Fruit fly (Drosophila melanogaster): ENCODE measurements around the gene CG12991.

CG12991 gene

dm6 chrX:17580954-17581353 is 1.3 kb downstream of the CG12991 start:
- TF ChIP-seq h (optimal IDR thresholded peaks at IDR 0.05): no peak
- TF ChIP-seq Myc (optimal IDR thresholded peaks at IDR 0.05): no peak
- no peak for TF ChIP-seq Sin3A (optimal IDR thresholded peaks at IDR 0.05)

DNA sequence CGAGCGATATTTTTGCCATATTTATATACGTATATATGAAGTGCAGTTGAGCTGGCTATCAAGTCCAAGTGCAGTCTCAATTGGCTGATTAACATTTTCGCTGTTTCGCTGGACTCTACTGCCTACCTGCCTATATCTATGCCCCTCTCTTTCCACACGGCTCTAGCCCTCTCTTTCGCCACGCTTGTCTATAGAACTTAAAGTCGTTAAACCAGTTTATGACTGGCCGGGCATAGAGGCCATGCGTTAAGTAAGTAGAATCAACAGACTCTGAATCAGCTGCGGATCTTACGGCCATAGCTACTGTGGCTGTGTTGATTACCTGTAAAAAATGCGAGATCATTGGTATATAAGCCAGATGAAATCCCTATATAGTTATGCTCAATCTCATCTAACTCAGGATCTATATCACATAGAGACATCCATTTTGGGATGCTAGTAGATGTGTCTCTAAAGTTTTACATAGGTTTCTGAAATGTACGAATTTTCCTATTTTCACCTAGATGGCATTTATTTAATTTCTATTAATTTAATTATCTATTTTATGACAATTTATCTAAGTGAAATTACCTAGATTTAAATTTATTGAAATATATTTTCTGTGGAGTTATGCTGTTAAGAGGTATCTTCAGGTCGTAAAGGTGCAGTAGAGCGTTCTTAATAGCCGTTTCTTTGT is 2.1 kb downstream of the CG12991 start:
- TF ChIP-seq h (optimal IDR thresholded peaks at IDR 0.05) (no peak), insv (optimal IDR thresholded peaks at IDR 0.05) (no peak), Sin3A (optimal IDR thresholded peaks at IDR 0.05) (no peak), ttk (optimal IDR thresholded peaks at IDR 0.05) (no peak), Myc (optimal IDR thresholded peaks at IDR 0.05) (no peak)

DNA sequence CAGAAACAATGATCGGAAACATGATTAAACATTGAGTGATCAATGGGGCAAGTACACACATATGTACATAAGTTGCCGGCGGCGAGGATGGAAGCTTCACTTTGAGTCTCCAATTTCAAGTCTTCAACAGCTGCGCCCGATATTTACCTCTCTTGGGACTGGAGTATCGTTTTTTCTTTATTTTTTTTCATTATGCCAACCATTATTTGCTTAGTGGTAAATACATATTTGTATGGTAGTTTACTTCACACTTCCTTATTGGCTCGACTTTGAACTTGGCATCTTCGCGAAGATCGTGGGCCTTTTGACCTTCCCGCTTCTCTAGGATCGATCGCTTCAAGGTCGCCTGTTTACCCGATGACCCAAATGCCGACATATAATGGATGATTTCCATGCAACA is 3.0 kb downstream of the CG12991 start:
- TF ChIP-seq psq (optimal IDR thresholded peaks at IDR 0.05) (no peak), insv (optimal IDR thresholded peaks at IDR 0.05) (no peak), ttk (optimal IDR thresholded peaks at IDR 0.05) (no peak), Sin3A (optimal IDR thresholded peaks at IDR 0.05) (no peak), h (optimal IDR thresholded peaks at IDR 0.05) (no peak), Myc (optimal IDR thresholded peaks at IDR 0.05) (no peak)

DNA sequence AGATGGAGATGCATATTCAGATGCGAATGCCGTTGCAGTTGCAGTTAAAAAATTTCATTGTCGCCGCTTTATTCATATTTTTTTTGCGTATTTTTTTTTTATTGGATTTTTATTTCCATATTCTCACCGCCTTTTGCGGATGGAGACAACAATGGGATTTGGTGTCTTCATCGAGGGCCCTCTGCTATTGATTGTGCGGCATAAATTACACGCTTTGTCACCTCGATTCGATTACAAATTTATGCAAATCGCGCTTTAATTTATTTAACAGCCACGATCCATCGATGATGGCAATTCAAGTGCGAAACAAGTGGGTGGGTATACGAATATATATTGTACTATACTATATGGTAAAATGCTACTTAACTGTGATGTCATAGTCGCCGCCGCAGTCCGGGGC is 4.0 kb downstream of the CG12991 start:
- no peak for TF ChIP-seq Sin3A (optimal IDR thresholded peaks at IDR 0.05)
- no peak for TF ChIP-seq ttk (optimal IDR thresholded peaks at IDR 0.05)
- no peak for TF ChIP-seq Myc (optimal IDR thresholded peaks at IDR 0.05)

DNA sequence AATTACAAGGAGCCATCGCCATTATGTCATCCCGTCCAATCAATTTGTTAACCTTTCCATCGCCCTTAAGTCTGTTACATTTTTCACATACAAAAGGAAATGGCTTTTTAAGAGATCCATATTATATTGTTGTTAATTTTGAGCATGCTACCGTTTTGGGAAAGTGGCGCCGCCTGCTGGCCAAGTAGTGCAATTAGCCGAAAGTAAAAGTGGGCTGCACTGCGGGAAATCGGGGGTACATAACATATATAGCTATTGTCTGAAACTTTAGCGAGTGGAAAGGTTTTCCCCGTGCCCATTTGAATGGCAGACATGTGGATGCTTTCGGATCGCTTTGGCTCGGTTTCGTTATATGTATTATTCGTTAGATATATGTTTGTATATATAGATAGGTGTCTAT is 6.2 kb downstream of the CG12991 start:
- TF ChIP-seq Sin3A (optimal IDR thresholded peaks at IDR 0.05) (no peak), ttk (optimal IDR thresholded peaks at IDR 0.05) (no peak), h (optimal IDR thresholded peaks at IDR 0.05) (no peak), psq (optimal IDR thresholded peaks at IDR 0.05) (no peak), Myc (optimal IDR thresholded peaks at IDR 0.05) (no peak), insv (optimal IDR thresholded peaks at IDR 0.05) (no peak)

DNA sequence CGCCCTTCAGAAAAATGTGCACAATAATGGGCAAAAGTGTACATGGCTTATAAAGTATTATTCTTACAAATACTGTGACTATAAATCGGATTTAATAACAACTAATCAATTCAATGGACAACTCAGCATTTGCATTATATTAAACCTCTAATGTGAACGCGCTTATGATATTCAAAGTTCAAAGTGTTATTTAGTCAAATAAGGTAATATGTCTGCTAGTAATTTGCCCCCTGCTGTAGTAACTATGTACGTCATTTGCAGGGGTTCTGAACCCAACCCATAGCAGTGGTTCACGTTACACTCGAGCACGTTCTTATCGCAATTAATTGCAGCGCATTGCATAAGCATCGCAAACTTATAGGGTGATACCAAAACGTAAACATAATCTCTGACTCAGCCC is 8.5 kb downstream of the CG12991 start:
- TF ChIP-seq Sin3A (optimal IDR thresholded peaks at IDR 0.05) (no peak), Myc (optimal IDR thresholded peaks at IDR 0.05) (no peak), psq (optimal IDR thresholded peaks at IDR 0.05) (no peak)

- TF ChIP-seq insv (optimal IDR thresholded peaks at IDR 0.05): no peak
Measured at dm6 chrX:17588565-17588964, 8.9 kb downstream of the CG12991 start, which contains the start of gene CG12992. Gene CG12992, plus strand, starts transcription at chrX:17588865.

DNA sequence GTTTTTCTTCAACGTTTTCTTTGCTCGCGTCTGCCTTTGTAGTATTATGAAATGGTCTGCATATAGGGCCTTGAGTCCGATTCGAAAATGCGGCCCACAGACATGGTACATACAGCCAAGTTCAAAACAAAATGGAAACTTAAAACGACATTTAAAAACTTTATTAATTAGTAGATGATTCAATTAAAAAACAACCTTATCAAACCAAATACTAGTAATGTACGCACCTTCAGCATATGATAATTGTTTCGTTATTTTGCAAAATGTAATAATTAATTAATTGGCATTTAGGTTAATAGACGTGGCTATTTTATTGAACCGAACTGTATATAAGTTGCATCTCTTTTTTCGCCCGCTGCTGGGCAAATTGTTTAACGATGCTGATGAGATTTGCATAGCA is 15.1 kb downstream of the CG12991 start:
- TF ChIP-seq insv (optimal IDR thresholded peaks at IDR 0.05) (no peak), Sin3A (optimal IDR thresholded peaks at IDR 0.05) (no peak), ttk (optimal IDR thresholded peaks at IDR 0.05) (no peak), psq (optimal IDR thresholded peaks at IDR 0.05) (no peak), h (optimal IDR thresholded peaks at IDR 0.05) (no peak), Myc (optimal IDR thresholded peaks at IDR 0.05) (no peak)

DNA sequence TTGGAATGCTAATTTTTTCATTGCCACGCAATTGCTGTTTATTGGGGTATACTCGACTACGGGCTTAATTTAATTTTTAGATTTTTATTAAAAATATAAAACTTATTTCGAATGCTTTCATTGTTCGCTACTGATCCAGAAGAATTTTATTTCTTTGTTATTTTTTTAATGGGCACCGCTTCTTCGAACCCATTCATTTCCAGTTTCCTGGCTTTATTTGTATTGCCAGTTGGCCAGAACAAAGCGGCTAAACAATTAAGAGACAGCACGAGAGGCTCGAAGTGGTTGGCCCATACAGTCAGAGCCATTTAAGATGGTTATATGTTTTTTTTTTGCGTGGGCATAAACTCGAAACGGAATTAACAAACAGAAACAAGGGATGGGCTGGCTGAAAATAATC is 16.2 kb downstream of the CG12991 start:
- TF ChIP-seq Sin3A (optimal IDR thresholded peaks at IDR 0.05): no peak
- no peak for TF ChIP-seq h (optimal IDR thresholded peaks at IDR 0.05)

- TF ChIP-seq ttk (optimal IDR thresholded peaks at IDR 0.05) (no peak), h (optimal IDR thresholded peaks at IDR 0.05) (no peak), Myc (optimal IDR thresholded peaks at IDR 0.05) (no peak), psq (optimal IDR thresholded peaks at IDR 0.05) (no peak), Sin3A (optimal IDR thresholded peaks at IDR 0.05) (no peak), insv (optimal IDR thresholded peaks at IDR 0.05) (no peak)
Measured at dm6 chrX:17597622-17598021, 18.0 kb downstream of the CG12991 start.

DNA sequence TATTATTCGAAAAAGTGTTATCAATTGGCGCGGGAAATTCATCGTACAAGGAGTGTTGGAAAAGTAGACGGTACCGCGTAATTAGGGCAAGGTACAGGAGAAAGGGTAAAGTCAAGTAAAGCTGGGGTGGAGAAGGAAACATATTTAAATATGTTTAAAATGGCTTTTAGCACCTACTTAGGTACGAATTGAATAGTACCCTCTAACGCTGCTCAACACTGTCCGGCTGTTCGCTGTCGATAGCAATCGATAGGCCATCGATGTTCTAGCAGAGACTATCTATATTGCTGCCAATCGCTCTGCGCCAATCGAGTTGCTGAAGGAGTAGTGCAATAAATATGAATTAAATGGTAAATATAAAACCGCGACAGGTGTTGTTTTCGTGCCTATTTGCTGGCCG is 19.7 kb downstream of the CG12991 start, which contains the start of gene X11L:
X11L (plus strand) TSS at position 279 of the 400 bp plus-strand sequence.
- no peak for TF ChIP-seq Sin3A (optimal IDR thresholded peaks at IDR 0.05)
- no peak for TF ChIP-seq ttk (optimal IDR thresholded peaks at IDR 0.05)
- no peak for TF ChIP-seq insv (optimal IDR thresholded peaks at IDR 0.05)
- TF ChIP-seq h (optimal IDR thresholded peaks at IDR 0.05): no peak
- TF ChIP-seq psq (optimal IDR thresholded peaks at IDR 0.05): no peak
- TF ChIP-seq Myc (optimal IDR thresholded peaks at IDR 0.05): no peak

DNA sequence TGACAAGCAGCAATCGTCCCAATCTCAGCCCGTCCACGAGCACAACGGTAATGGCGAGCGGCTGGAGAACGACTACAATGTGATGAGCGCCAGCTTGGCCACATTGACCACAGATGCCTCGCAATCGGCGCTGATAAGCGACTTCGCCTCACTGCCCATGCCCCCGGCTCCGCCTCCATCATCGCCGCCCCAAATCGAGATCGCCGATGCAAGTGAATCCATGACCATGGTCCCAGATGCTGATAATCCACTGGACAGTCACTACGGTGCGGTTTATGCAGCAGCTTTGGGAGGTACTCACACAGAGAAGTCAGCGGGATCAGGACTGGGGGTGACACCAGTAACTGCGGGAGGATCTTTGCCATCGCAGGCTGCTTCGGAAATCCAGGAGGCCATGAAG is 22.8 kb downstream of the CG12991 start:
- TF ChIP-seq psq (optimal IDR thresholded peaks at IDR 0.05) (no peak), Myc (optimal IDR thresholded peaks at IDR 0.05) (no peak), h (optimal IDR thresholded peaks at IDR 0.05) (no peak), ttk (optimal IDR thresholded peaks at IDR 0.05) (no peak), insv (optimal IDR thresholded peaks at IDR 0.05) (no peak), Sin3A (optimal IDR thresholded peaks at IDR 0.05) (no peak)

dm6 chrX:17611455-17611854 is 31.8 kb downstream of the CG12991 start:
- TF ChIP-seq h (optimal IDR thresholded peaks at IDR 0.05) (no peak), ttk (optimal IDR thresholded peaks at IDR 0.05) (no peak), psq (optimal IDR thresholded peaks at IDR 0.05) (no peak), insv (optimal IDR thresholded peaks at IDR 0.05) (no peak), Sin3A (optimal IDR thresholded peaks at IDR 0.05) (no peak), Myc (optimal IDR thresholded peaks at IDR 0.05) (no peak)

- no peak for TF ChIP-seq Sin3A (optimal IDR thresholded peaks at IDR 0.05)
Measured at dm6 chrX:17622187-17622586, 42.5 kb downstream of the CG12991 start.
